Worm (Caenorhabditis elegans) whole organism, L4 larva: Measurements from ENCODE around the gene C33A12.19.
A peak's percentile ranks its signal among the peaks of the same experiment; 100 is the strongest.

ENCODE experiments used
- fos-1 ChIP-seq: fragments of 150-350 bp; optimal IDR thresholded peaks from 2 replicates; lab custom pipeline; 2014; ENCODE audit warnings: missing biosample characterization, missing genetic modification characterization
- madf-5 ChIP-seq, 2 experiments: fragments of 200-800 bp; sonication (Bioruptor generic); IDR thresholded peaks; 2 replicates each; pipeline ENCODE4 v1.3.6; 2022; ENCODE audit warnings: missing compliant biosample characterization in 2 of 2, missing genetic modification characterization in 2 of 2
- nhr-10 ChIP-seq: fragments of 150-350 bp; optimal IDR thresholded peaks from 2 replicates; lab custom pipeline; 2014; ENCODE audit warnings: missing biosample characterization, missing genetic modification characterization
- nhr-11 ChIP-seq: fragments of 150-350 bp; optimal IDR thresholded peaks from 2 replicates; lab custom pipeline; 2014; ENCODE audit warnings: missing biosample characterization, missing genetic modification characterization
- nhr-28 ChIP-seq: fragments of 150-350 bp; optimal IDR thresholded peaks from 2 replicates; lab custom pipeline; 2014; ENCODE audit warnings: missing biosample characterization, missing genetic modification characterization
- snpc-1.2 ChIP-seq: fragments of 200-800 bp; sonication (Bioruptor generic); IDR thresholded peaks from 2 replicates; pipeline ENCODE4 v1.3.6; 2022; ENCODE audit warnings: missing genetic modification reagents, missing genetic modification characterization, missing compliant biosample characterization
- zag-1 ChIP-seq: fragments of 150-350 bp; optimal IDR thresholded peaks from 2 replicates; lab custom pipeline; 2014; ENCODE audit warnings: missing biosample characterization, missing genetic modification characterization
- ztf-7 ChIP-seq: fragments of 150-350 bp; optimal IDR thresholded peaks from 2 replicates; lab custom pipeline; 2014; ENCODE audit warnings: missing biosample characterization, missing genetic modification characterization

- TF ChIP-seq nhr-10 (tag; lab: Kevin White, UChicago) (no peak), zag-1 (tag; lab: Kevin White, UChicago) (no peak), ztf-7 (no peak), nhr-28 (tag; lab: Kevin White, UChicago) (peak; percentile 94), madf-5 (GFP tag; IDR thresholded peaks at IDR 0.05; lab: Robert Waterston, UW) (no peak), fos-1 (tag; lab: Kevin White, UChicago) (no peak), snpc-1.2 (no peak), nhr-11 (tag; lab: Kevin White, UChicago) (no peak)
These were observed 17.2 kb upstream of the C33A12.19 start for ce11 chrIV:9499636-9500035.
